Worm (Caenorhabditis elegans) whole organism, L1 larva: Measurements from ENCODE around the gene nlp-5.
A peak's percentile ranks its signal among the peaks of the same experiment; 100 is the strongest.

ENCODE experiments used
- C04F5.9 ChIP-seq: sonication (generic microtip); optimal IDR thresholded peaks from 2 replicates; lab custom pipeline; 2016; ENCODE audit warnings: missing genetic modification characterization, missing compliant biosample characterization
- C16A3.4 ChIP-seq: fragments of 150-350 bp; optimal IDR thresholded peaks from 2 replicates; lab custom pipeline; 2014; ENCODE audit warnings: missing biosample characterization, missing genetic modification characterization
- F16B12.6 ChIP-seq: fragments of 150-350 bp; optimal IDR thresholded peaks from 2 replicates; lab custom pipeline; 2014; ENCODE audit warnings: missing biosample characterization, missing genetic modification characterization
- alr-1 ChIP-seq: fragments of 200-800 bp; sonication (Bioruptor generic); optimal IDR thresholded peaks from 2 replicates; lab custom pipeline; 2018; ENCODE audit warnings: borderline replicate concordance, mild to moderate bottlenecking, missing genetic modification characterization, missing compliant biosample characterization
- ama-1 ChIP-seq: fragments of 150-350 bp; optimal IDR thresholded peaks from 2 replicates; lab custom pipeline; 2014
- ceh-8 ChIP-seq: fragments of 200-800 bp; sonication (Bioruptor generic); optimal IDR thresholded peaks from 2 replicates; lab custom pipeline; 2018; ENCODE audit warnings: mild to moderate bottlenecking, missing genetic modification characterization, moderate library complexity, missing compliant biosample characterization
- ceh-82 ChIP-seq, 3 experiments: fragments of 150-350 bp in 1 of 3; sonication (generic microtip) in 2 of 3; optimal IDR thresholded peaks; 2 replicates each; lab custom pipeline; 2014 to 2017; ENCODE audit warnings: missing biosample characterization in 3 of 3, missing genetic modification characterization in 3 of 3
- ceh-90 ChIP-seq: sonication (generic microtip); optimal IDR thresholded peaks from 2 replicates; lab custom pipeline; 2016; ENCODE audit warnings: missing genetic modification characterization, missing compliant biosample characterization
- dpl-1 ChIP-seq, 3 experiments: fragments of 150-350 bp in 2 of 3; sonication (generic microtip) in 1 of 3; optimal IDR thresholded peaks; 2 replicates each; lab custom pipeline; 2014 to 2017; ENCODE audit warnings: missing biosample characterization in 3 of 3, missing genetic modification characterization in 3 of 3, missing genetic modification reagents in 3 of 3
- dsc-1 ChIP-seq: sonication (generic microtip); optimal IDR thresholded peaks from 2 replicates; lab custom pipeline; 2016; ENCODE audit warnings: mild to moderate bottlenecking, missing genetic modification characterization, missing compliant biosample characterization
- efl-1 ChIP-seq, 4 experiments: fragments of 150-350 bp; optimal IDR thresholded peaks in 3 of 4; peaks in 1 of 4; 1 replicate in 1 of 4; 2 replicates in 3 of 4; lab custom pipeline; 2014; ENCODE audit warnings: missing biosample characterization in 2 of 4, missing genetic modification characterization in 2 of 4, missing genetic modification reagents in 2 of 4
- elt-2 ChIP-seq: sonication (generic microtip); optimal IDR thresholded peaks from 2 replicates; lab custom pipeline; 2016; ENCODE audit warnings: missing genetic modification characterization, mild to moderate bottlenecking, inconsistent platforms, missing compliant biosample characterization, missing genetic modification reagents
- ets-5 ChIP-seq: fragments of 200-800 bp; sonication (Bioruptor generic); IDR thresholded peaks from 2 replicates; pipeline ENCODE4 v1.3.6; 2022; ENCODE audit warnings: missing genetic modification characterization, missing compliant biosample characterization
- fkh-10 ChIP-seq: sonication (generic microtip); optimal IDR thresholded peaks from 2 replicates; lab custom pipeline; 2017; ENCODE audit warnings: missing biosample characterization, missing genetic modification reagents, missing genetic modification characterization
- fkh-8 ChIP-seq: sonication (generic microtip); optimal IDR thresholded peaks from 2 replicates; lab custom pipeline; 2016; ENCODE audit warnings: mild to moderate bottlenecking, missing genetic modification characterization, missing compliant biosample characterization
- hlh-4 ChIP-seq: sonication (generic microtip); optimal IDR thresholded peaks from 2 replicates; lab custom pipeline; 2016; ENCODE audit warnings: mild to moderate bottlenecking, missing genetic modification characterization, missing compliant biosample characterization
- jun-1 ChIP-seq: fragments of 150-350 bp; optimal IDR thresholded peaks from 2 replicates; lab custom pipeline; 2014; ENCODE audit warnings: missing biosample characterization, missing genetic modification reagents, missing genetic modification characterization
- lin-14 ChIP-seq: fragments of 200-800 bp; sonication (Bioruptor generic); optimal IDR thresholded peaks from 2 replicates; lab custom pipeline; 2018; ENCODE audit warnings: mild to moderate bottlenecking, missing genetic modification characterization, moderate library complexity, missing compliant biosample characterization
- lin-35 ChIP-seq, 2 experiments: fragments of 150-350 bp; optimal IDR thresholded peaks; 2 replicates each; lab custom pipeline; 2014; ENCODE audit warnings: missing biosample characterization in 2 of 2, missing genetic modification characterization in 2 of 2, missing genetic modification reagents in 2 of 2
- lir-3 ChIP-seq: sonication (generic microtip); optimal IDR thresholded peaks from 2 replicates; lab custom pipeline; 2016; ENCODE audit warnings: mild to moderate bottlenecking, missing genetic modification characterization, moderate library complexity, missing compliant biosample characterization; ENCODE audit not compliant: poor library complexity
- lsy-2 ChIP-seq, 2 experiments: fragments of 150-350 bp; optimal IDR thresholded peaks; 2 replicates each; lab custom pipeline; 2014; ENCODE audit warnings: missing biosample characterization in 2 of 2, missing genetic modification characterization in 2 of 2
- mab-9 ChIP-seq: fragments of 200-800 bp; sonication (Bioruptor generic); IDR thresholded peaks from 2 replicates; pipeline ENCODE4 v1.3.6; 2022; ENCODE audit warnings: missing genetic modification reagents, missing genetic modification characterization, missing compliant biosample characterization
- mdl-1 ChIP-seq, 2 experiments: fragments of 150-350 bp; optimal IDR thresholded peaks; 2 replicates each; lab custom pipeline; 2014 to 2017; ENCODE audit warnings: missing biosample characterization in 2 of 2, missing genetic modification characterization in 2 of 2, inconsistent platforms in 1 of 2
- mef-2 ChIP-seq: fragments of 150-350 bp; optimal IDR thresholded peaks from 2 replicates; lab custom pipeline; 2014; ENCODE audit warnings: missing biosample characterization, missing genetic modification characterization
- nhr-28 ChIP-seq: fragments of 150-350 bp; optimal IDR thresholded peaks from 2 replicates; lab custom pipeline; 2014; ENCODE audit warnings: missing biosample characterization, missing genetic modification characterization
- nhr-84 ChIP-seq: sonication (generic microtip); optimal IDR thresholded peaks from 2 replicates; lab custom pipeline; 2017; ENCODE audit warnings: missing biosample characterization, missing genetic modification characterization
- nhr-85 ChIP-seq: sonication (generic microtip); peaks from one replicate; lab custom pipeline; 2016; ENCODE audit warnings: missing genetic modification characterization, inconsistent platforms, missing compliant biosample characterization
- pag-3 ChIP-seq: sonication (generic microtip); optimal IDR thresholded peaks from 2 replicates; lab custom pipeline; 2017; ENCODE audit warnings: missing genetic modification characterization, mild to moderate bottlenecking, missing compliant biosample characterization, antibody characterized with exemption, borderline replicate concordance; ENCODE audit not compliant: insufficient read depth
- pax-3 ChIP-seq: fragments of 200-800 bp; sonication (Bioruptor generic); optimal IDR thresholded peaks from 2 replicates; lab custom pipeline; 2018; ENCODE audit warnings: mild to moderate bottlenecking, missing genetic modification characterization, moderate library complexity, missing compliant biosample characterization
- rnt-1 ChIP-seq: sonication (generic microtip); optimal IDR thresholded peaks from 2 replicates; lab custom pipeline; 2016; ENCODE audit warnings: mild to moderate bottlenecking, missing genetic modification characterization, moderate library complexity, missing compliant biosample characterization
- skn-1 ChIP-seq: fragments of 150-350 bp; optimal IDR thresholded peaks from 2 replicates; lab custom pipeline; 2014; ENCODE audit warnings: missing biosample characterization, missing genetic modification characterization
- sox-4 ChIP-seq: sonication (generic microtip); optimal IDR thresholded peaks from 2 replicates; lab custom pipeline; 2016; ENCODE audit warnings: missing genetic modification characterization, missing compliant biosample characterization
- sup-37 ChIP-seq: fragments of 200-800 bp; sonication (Bioruptor generic); optimal IDR thresholded peaks from 2 replicates; lab custom pipeline; 2018; ENCODE audit warnings: mild to moderate bottlenecking, missing genetic modification characterization, missing compliant biosample characterization
- tbx-2 ChIP-seq: sonication (generic microtip); optimal IDR thresholded peaks from 2 replicates; lab custom pipeline; 2016; ENCODE audit warnings: missing genetic modification characterization, missing compliant biosample characterization
- tlp-1 ChIP-seq: fragments of 150-350 bp; optimal IDR thresholded peaks from 2 replicates; lab custom pipeline; 2014; ENCODE audit warnings: missing biosample characterization, missing genetic modification characterization
- unc-30 ChIP-seq: sonication (generic microtip); optimal IDR thresholded peaks from 2 replicates; lab custom pipeline; 2017; ENCODE audit warnings: missing biosample characterization, missing genetic modification characterization
- unc-86 ChIP-seq: sonication (generic microtip); optimal IDR thresholded peaks from 2 replicates; lab custom pipeline; 2016; ENCODE audit warnings: missing genetic modification characterization, missing compliant biosample characterization
- vab-15 ChIP-seq: sonication (generic microtip); optimal IDR thresholded peaks from 2 replicates; lab custom pipeline; 2017; ENCODE audit warnings: missing genotype, mild to moderate bottlenecking, missing genetic modification characterization, missing compliant biosample characterization
- zag-1 ChIP-seq: fragments of 150-350 bp; optimal IDR thresholded peaks from 2 replicates; lab custom pipeline; 2014; ENCODE audit warnings: missing biosample characterization, missing genetic modification characterization
- zip-4 ChIP-seq: fragments of 200-800 bp; sonication (Bioruptor generic); optimal IDR thresholded peaks from 2 replicates; lab custom pipeline; 2018; ENCODE audit warnings: mild to moderate bottlenecking, missing genetic modification characterization, moderate library complexity, missing compliant biosample characterization
- ztf-11 ChIP-seq, 2 experiments: sonication (generic microtip); optimal IDR thresholded peaks; 2 replicates each; lab custom pipeline; 2016 to 2017; ENCODE audit warnings: missing genetic modification characterization in 2 of 2, missing biosample characterization in 1 of 2, missing compliant biosample characterization in 1 of 2
- ztf-4 ChIP-seq: fragments of 150-350 bp; optimal IDR thresholded peaks from 2 replicates; lab custom pipeline; 2014; ENCODE audit warnings: missing biosample characterization, missing genetic modification characterization

The nlp-5 gene

ce11 chrII:8248745-8249144 is 10.5 kb downstream of the nlp-5 start, which contains the start of the genes F35C11.2 and F35C11.4:
Gene F35C11.2, minus strand, starts transcription at chrII:8248834.
Gene F35C11.4, plus strand, starts transcription at chrII:8249004.
- TF ChIP-seq unc-30 (tag; lab: Kevin White, UChicago) (no peak), lin-14 (GFP tag; lab: Kevin White, UChicago) (peak; percentile 1), zag-1 (no peak), ztf-4 (tag; lab: Kevin White, UChicago) (no peak), jun-1 (tag; lab: Kevin White, UChicago) (no peak), efl-1 (optimal IDR thresholded peaks at IDR 0.05; lab: Kevin White, UChicago) (no peak), efl-1 (GFP tag; optimal IDR thresholded peaks at IDR 0.05 in 1 of 2; lab: Kevin White, UChicago) (peak in 1 of 2 experiments; percentile 85), mdl-1 (tag; optimal IDR thresholded peaks at IDR 0.05; lab: Kevin White, UChicago) (no peak), vab-15 (no peak), F16B12.6 (tag; lab: Kevin White, UChicago) (no peak), lin-35 (GFP tag; optimal IDR thresholded peaks at IDR 0.05; lab: Kevin White, UChicago) (peak in 1 of 2 experiments; percentile 17), lsy-2 (tag; optimal IDR thresholded peaks at IDR 0.05; lab: Kevin White, UChicago) (no peak), nhr-84 (no peak), ceh-90 (tag; lab: Kevin White, UChicago) (no peak), tlp-1 (tag; lab: Kevin White, UChicago) (no peak), ets-5 (no peak), sox-4 (no peak), nhr-28 (tag; lab: Kevin White, UChicago) (no peak), skn-1 (tag; lab: Kevin White, UChicago) (no peak), nhr-85 (tag; lab: Kevin White, UChicago) (no peak), ama-1 (lab: Kevin White, UChicago) (no peak), mef-2 (tag; lab: Kevin White, UChicago) (no peak), dsc-1 (tag; lab: Kevin White, UChicago) (no peak), ztf-11 (tag; optimal IDR thresholded peaks at IDR 0.05; lab: Kevin White, UChicago) (no peak), ceh-8 (GFP tag; lab: Kevin White, UChicago) (no peak), tbx-2 (tag; lab: Kevin White, UChicago) (no peak), fkh-8 (tag; lab: Kevin White, UChicago) (no peak), ceh-82 (tag; optimal IDR thresholded peaks at IDR 0.05; lab: Kevin White, UChicago) (no peak), rnt-1 (tag; lab: Kevin White, UChicago) (no peak), elt-2 (tag; lab: Kevin White, UChicago) (peak; percentile 60), dpl-1 (GFP tag; optimal IDR thresholded peaks at IDR 0.05; lab: Kevin White, UChicago) (no peak)
- TF ChIP-seq, all 84 proteins: peak for 4

DNA sequence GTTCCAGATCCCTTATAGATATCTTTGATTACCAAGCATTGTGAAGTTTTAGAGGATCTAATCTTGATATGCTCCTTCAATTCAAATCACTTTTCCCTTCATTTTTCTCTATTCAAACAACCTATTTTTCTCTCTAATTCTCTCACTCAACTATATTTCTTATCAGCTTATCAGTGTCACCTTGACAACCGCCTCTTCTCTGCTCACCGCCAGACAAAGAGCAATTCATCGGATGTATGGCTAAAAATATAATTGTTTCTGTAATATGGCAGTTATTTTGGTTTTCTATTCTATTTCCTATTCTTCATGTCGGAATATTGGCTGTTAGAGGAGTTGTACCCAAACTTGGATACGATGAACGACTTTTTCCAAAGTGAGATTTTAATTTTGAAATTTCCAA is 11.5 kb downstream of the nlp-5 start:
- TF ChIP-seq pax-3 (no peak), sox-4 (no peak), lir-3 (tag; lab: Kevin White, UChicago) (no peak), elt-2 (tag; lab: Kevin White, UChicago) (peak; percentile 36)

DNA sequence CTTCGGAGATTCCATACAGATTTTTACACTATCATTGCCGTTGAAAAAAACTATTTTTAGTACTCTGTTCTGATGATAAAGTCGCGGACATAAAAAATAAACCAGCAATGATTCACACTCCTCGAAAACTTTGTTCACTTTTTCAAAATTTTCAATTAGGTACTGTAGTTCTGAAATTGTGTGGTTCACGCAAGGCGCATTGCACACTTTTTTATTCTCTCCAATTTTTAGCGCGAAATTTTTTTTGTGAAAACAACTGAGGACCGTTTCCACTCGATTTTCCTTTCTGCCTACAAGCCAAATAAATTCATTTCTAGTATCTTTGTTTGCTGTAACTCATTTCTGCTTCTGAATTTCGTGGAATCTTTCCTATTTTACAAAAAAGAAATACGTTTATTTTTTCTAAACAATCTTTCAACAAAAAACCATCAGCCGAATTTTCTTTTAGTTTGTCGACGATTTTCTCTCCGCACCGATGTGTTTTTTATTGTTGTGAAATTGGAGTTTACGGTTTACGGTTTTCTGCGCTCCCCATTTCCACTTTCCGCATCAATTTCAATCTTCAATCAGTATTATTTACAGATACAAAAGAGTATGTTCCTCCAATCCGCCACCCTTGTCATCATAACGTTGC is 15.0 kb downstream of the nlp-5 start, which contains the start of gene F35C11.5:
Gene F35C11.5, plus strand, starts transcription at position 584 of the 634 bp plus-strand sequence.
- TF ChIP-seq pag-3 (tag; lab: Kevin White, UChicago) (no peak), C04F5.9 (no peak), ets-5 (no peak), fkh-10 (GFP tag; lab: Kevin White, UChicago) (no peak), efl-1 (optimal IDR thresholded peaks at IDR 0.05; lab: Kevin White, UChicago) (no peak), efl-1 (GFP tag; optimal IDR thresholded peaks at IDR 0.05 in 1 of 2; lab: Kevin White, UChicago) (no peak), hlh-4 (tag; lab: Kevin White, UChicago) (no peak), nhr-28 (tag; lab: Kevin White, UChicago) (no peak), ama-1 (lab: Kevin White, UChicago) (no peak), lsy-2 (tag; optimal IDR thresholded peaks at IDR 0.05; lab: Kevin White, UChicago) (no peak), C16A3.4 (tag; lab: Kevin White, UChicago) (no peak), dsc-1 (tag; lab: Kevin White, UChicago) (no peak), fkh-8 (tag; lab: Kevin White, UChicago) (no peak), unc-86 (no peak), sup-37 (GFP tag; lab: Kevin White, UChicago) (no peak), vab-15 (no peak), mab-9 (no peak), alr-1 (tag; lab: Kevin White, UChicago) (no peak), zip-4 (GFP tag; lab: Kevin White, UChicago) (no peak)
